Fruit fly (Drosophila melanogaster) whole organism, embryonic: ENCODE results near the gene CG43163.
A peak's percentile ranks its signal among the peaks of the same experiment; 100 is the strongest.

Source experiments
- BtbVII ChIP-seq: fragments of 200-800 bp; sonication (Bioruptor generic); optimal IDR thresholded peaks from 3 replicates; lab custom pipeline; 2017; ENCODE audit warnings: missing biosample characterization, mild to moderate bottlenecking, missing genetic modification characterization
- CG10321 ChIP-seq: fragments of 200-800 bp; sonication (Bioruptor generic); IDR thresholded peaks from 2 replicates; pipeline ENCODE4 v1.3.6; 2022; ENCODE audit warnings: missing biosample characterization, missing genetic modification characterization
- CG10565 ChIP-seq: fragments of 200-800 bp; sonication (Bioruptor generic); optimal IDR thresholded peaks from 3 replicates; lab custom pipeline; 2016; ENCODE audit warnings: missing biosample characterization, mild to moderate bottlenecking, missing genetic modification characterization
- CG1233 ChIP-seq: fragments of 200-800 bp; sonication (Bioruptor generic); optimal IDR thresholded peaks from 4 replicates; lab custom pipeline; 2018; ENCODE audit warnings: missing biosample characterization, mild to moderate bottlenecking, missing genetic modification characterization
- CG17361 ChIP-seq: fragments of 200-800 bp; sonication (Bioruptor generic); IDR thresholded peaks from 3 replicates; pipeline ENCODE4 v1.3.6; 2022; ENCODE audit warnings: missing biosample characterization, missing genetic modification characterization
- CG1832 ChIP-seq: fragments of 200-800 bp; sonication (Bioruptor generic); optimal IDR thresholded peaks from 2 replicates; lab custom pipeline; 2017; ENCODE audit warnings: missing biosample characterization, mild to moderate bottlenecking, missing genetic modification characterization, inconsistent platforms
- CG2129 ChIP-seq: fragments of 200-800 bp; sonication (Bioruptor generic); IDR thresholded peaks from 2 replicates; pipeline ENCODE4 v1.3.6; 2022; ENCODE audit warnings: missing biosample characterization, missing genetic modification characterization; ENCODE audit not compliant: partially characterized antibody
- CG2678 ChIP-seq: fragments of 200-800 bp; sonication (Bioruptor generic); optimal IDR thresholded peaks from 3 replicates; lab custom pipeline; 2019; ENCODE audit warnings: missing biosample characterization, mild to moderate bottlenecking, missing genetic modification characterization, moderate library complexity
- CG2712 ChIP-seq: fragments of 200-800 bp; optimal IDR thresholded peaks from 3 replicates; lab custom pipeline; 2019; ENCODE audit warnings: missing biosample characterization, mild to moderate bottlenecking, missing genetic modification characterization, moderate library complexity
- CG30020 ChIP-seq: fragments of 200-800 bp; optimal IDR thresholded peaks from 2 replicates; lab custom pipeline; 2019; ENCODE audit warnings: missing biosample characterization, mild to moderate bottlenecking, missing genetic modification characterization, moderate library complexity
- CG3281 ChIP-seq: fragments of 200-800 bp; sonication (Bioruptor generic); optimal IDR thresholded peaks from 3 replicates; lab custom pipeline; 2017; ENCODE audit warnings: missing biosample characterization, mild to moderate bottlenecking, missing genetic modification characterization
- CG34224 ChIP-seq: fragments of 200-800 bp; sonication (Bioruptor generic); IDR thresholded peaks from 3 replicates; pipeline ENCODE4 v1.3.6; 2022; ENCODE audit warnings: missing biosample characterization, missing genetic modification characterization; ENCODE audit not compliant: partially characterized antibody
- CG34422 ChIP-seq: fragments of 200-800 bp; sonication (Bioruptor generic); IDR thresholded peaks from 3 replicates; pipeline ENCODE4 v1.3.6; 2022; ENCODE audit warnings: missing biosample characterization, missing genetic modification characterization
- CG4328 ChIP-seq: fragments of 200-800 bp; sonication (Bioruptor generic); optimal IDR thresholded peaks from 3 replicates; lab custom pipeline; 2017; ENCODE audit warnings: missing biosample characterization, missing genetic modification reagents, missing genetic modification characterization
- CG5953 ChIP-seq: fragments of 200-800 bp; sonication (Bioruptor generic); IDR thresholded peaks from 2 replicates; pipeline ENCODE4 v1.3.6; 2022; ENCODE audit warnings: missing biosample characterization, missing genetic modification characterization
- CG7786 ChIP-seq: fragments of 200-800 bp; sonication (Bioruptor generic); optimal IDR thresholded peaks from 2 replicates; lab custom pipeline; 2016; ENCODE audit warnings: missing biosample characterization, missing genetic modification characterization
- CG7963 ChIP-seq: fragments of 200-800 bp; sonication (Bioruptor generic); IDR thresholded peaks from 3 replicates; pipeline ENCODE4 v1.3.6; 2022; ENCODE audit warnings: missing biosample characterization, missing genetic modification characterization; ENCODE audit not compliant: partially characterized antibody
- CG8089 ChIP-seq: fragments of 200-800 bp; sonication (Bioruptor generic); optimal IDR thresholded peaks from 3 replicates; lab custom pipeline; 2016; ENCODE audit warnings: missing biosample characterization, missing genetic modification characterization
- CG8359 ChIP-seq: fragments of 200-800 bp; sonication (Bioruptor generic); optimal IDR thresholded peaks from 2 replicates; lab custom pipeline; 2017; ENCODE audit warnings: missing biosample characterization, mild to moderate bottlenecking, missing genetic modification characterization, borderline replicate concordance
- CG8924 ChIP-seq: fragments of 200-800 bp; optimal IDR thresholded peaks from 3 replicates; lab custom pipeline; 2019; ENCODE audit warnings: missing biosample characterization, mild to moderate bottlenecking, missing genetic modification characterization, moderate library complexity
- CG8944 ChIP-seq: fragments of 200-800 bp; sonication (Bioruptor generic); optimal IDR thresholded peaks from 3 replicates; lab custom pipeline; 2016; ENCODE audit warnings: missing biosample characterization, missing genetic modification characterization
- CG9797 ChIP-seq: fragments of 200-800 bp; sonication (Bioruptor generic); optimal IDR thresholded peaks from 3 replicates; lab custom pipeline; 2018; ENCODE audit warnings: missing biosample characterization, mild to moderate bottlenecking, missing genetic modification characterization
- Camta ChIP-seq: fragments of 200-800 bp; sonication (Bioruptor generic); optimal IDR thresholded peaks from 2 replicates; lab custom pipeline; 2016; ENCODE audit warnings: missing biosample characterization, missing genetic modification characterization
- Doc3 ChIP-seq: fragments of 200-800 bp; sonication (Bioruptor generic); IDR thresholded peaks from 3 replicates; pipeline ENCODE4 v1.3.6; 2022; ENCODE audit warnings: missing biosample characterization, missing genetic modification characterization; ENCODE audit not compliant: partially characterized antibody
- HLH54F ChIP-seq: fragments of 200-800 bp; sonication (Bioruptor generic); optimal IDR thresholded peaks from 3 replicates; lab custom pipeline; 2016; ENCODE audit warnings: missing biosample characterization, missing genetic modification characterization
- Hr51 ChIP-seq, 2 experiments: fragments of 200-800 bp; sonication (Bioruptor generic); optimal IDR thresholded peaks; 2 replicates in 1 of 2; 3 replicates in 1 of 2; lab custom pipeline; 2016 to 2018; ENCODE audit warnings: missing biosample characterization in 2 of 2, missing genetic modification characterization in 2 of 2, mild to moderate bottlenecking in 1 of 2, moderate library complexity in 1 of 2
- Rfx ChIP-seq: fragments of 200-800 bp; sonication (Bioruptor generic); IDR thresholded peaks from 2 replicates; pipeline ENCODE4 v1.3.6; 2022; ENCODE audit warnings: missing biosample characterization, missing genetic modification characterization
- Stat92E ChIP-seq, 3 experiments: fragments of >200 bp in 2 of 3; fragments of 200-800 bp in 1 of 3; sonication (Bioruptor generic) in 1 of 3; optimal IDR thresholded peaks; 2 replicates each; lab custom pipeline; 2017 to 2019; ENCODE audit warnings: missing biosample characterization in 3 of 3, missing genetic modification characterization in 3 of 3, mild to moderate bottlenecking in 1 of 3, moderate library complexity in 1 of 3
- YL-1 ChIP-seq: fragments of 200-800 bp; sonication (Bioruptor generic); optimal IDR thresholded peaks from 3 replicates; lab custom pipeline; 2017; ENCODE audit warnings: missing biosample characterization, mild to moderate bottlenecking, missing genetic modification characterization
- ap ChIP-seq: fragments of 200-800 bp; sonication (Bioruptor generic); IDR thresholded peaks from 2 replicates; pipeline ENCODE4 v1.3.6; 2022; ENCODE audit warnings: missing biosample characterization, missing genetic modification characterization
- br ChIP-seq: fragments of >200 bp; optimal IDR thresholded peaks from 2 replicates; lab custom pipeline; 2017
- bsh ChIP-seq, 2 experiments: fragments of 200-800 bp; sonication (Bioruptor generic); optimal IDR thresholded peaks; 2 replicates each; lab custom pipeline; 2017 to 2018; ENCODE audit warnings: mild to moderate bottlenecking in 2 of 2, missing biosample characterization in 2 of 2, missing genetic modification characterization in 2 of 2, moderate library complexity in 1 of 2
- disco-r ChIP-seq: fragments of 200-800 bp; sonication (Bioruptor generic); optimal IDR thresholded peaks from 2 replicates; lab custom pipeline; 2016; ENCODE audit warnings: missing biosample characterization, missing genetic modification characterization
- gsb ChIP-seq: fragments of 200-800 bp; sonication (Bioruptor generic); IDR thresholded peaks from 2 replicates; pipeline ENCODE4 v1.3.6; 2022; ENCODE audit warnings: missing biosample characterization, missing genetic modification characterization
- hb ChIP-seq: fragments of 200-800 bp; sonication (Bioruptor generic); IDR thresholded peaks from 3 replicates; pipeline ENCODE4 v1.3.6; 2022; ENCODE audit warnings: missing biosample characterization, missing genetic modification characterization; ENCODE audit not compliant: partially characterized antibody
- ind ChIP-seq: fragments of 200-800 bp; sonication (Bioruptor generic); optimal IDR thresholded peaks from 3 replicates; lab custom pipeline; 2016; ENCODE audit warnings: missing biosample characterization, missing genetic modification characterization
- lab ChIP-seq: fragments of 200-800 bp; sonication (Bioruptor generic); optimal IDR thresholded peaks from 3 replicates; lab custom pipeline; 2017; ENCODE audit warnings: missing biosample characterization, missing genetic modification characterization, mild to moderate bottlenecking, moderate library complexity, missing genetic modification reagents
- mld ChIP-seq: fragments of 200-800 bp; sonication (Bioruptor generic); IDR thresholded peaks from 3 replicates; pipeline ENCODE4 v1.3.6; 2022; ENCODE audit warnings: missing biosample characterization, missing genetic modification characterization; ENCODE audit not compliant: partially characterized antibody
- nerfin-1 ChIP-seq: fragments of 200-800 bp; sonication (Bioruptor generic); optimal IDR thresholded peaks from 3 replicates; lab custom pipeline; 2019; ENCODE audit warnings: missing biosample characterization, mild to moderate bottlenecking, missing genetic modification characterization, moderate library complexity
- otp ChIP-seq: fragments of 200-800 bp; sonication (Bioruptor generic); IDR thresholded peaks from 3 replicates; pipeline ENCODE4, ENCODE4 v1.3.6; 2022; ENCODE audit warnings: missing biosample characterization, missing genetic modification characterization
- scrt ChIP-seq: fragments of 200-800 bp; sonication (Bioruptor generic); optimal IDR thresholded peaks from 2 replicates; lab custom pipeline; 2018; ENCODE audit warnings: missing biosample characterization, mild to moderate bottlenecking, missing genetic modification characterization, moderate library complexity
- sna ChIP-seq: fragments of 200-800 bp; sonication (Bioruptor generic); IDR thresholded peaks from 2 replicates; pipeline ENCODE4 v1.3.6; 2022; ENCODE audit warnings: missing biosample characterization, missing genetic modification characterization; ENCODE audit not compliant: partially characterized antibody
- tin ChIP-seq: fragments of 200-800 bp; sonication (Bioruptor generic); optimal IDR thresholded peaks from 3 replicates; lab custom pipeline; 2016; ENCODE audit warnings: missing biosample characterization, missing genetic modification characterization
- tna ChIP-seq: fragments of 200-800 bp; sonication (Bioruptor generic); IDR thresholded peaks from 2 replicates; pipeline ENCODE4 v1.3.6; 2022; ENCODE audit warnings: missing biosample characterization, missing genetic modification characterization; ENCODE audit not compliant: partially characterized antibody
- ttk ChIP-seq: fragments of 200-800 bp; sonication (Bioruptor generic); IDR thresholded peaks from 2 replicates; pipeline ENCODE4 v2.1.2; 2022; ENCODE audit warnings: missing biosample characterization, missing genetic modification characterization
- zen2 ChIP-seq: fragments of 200-800 bp; sonication (Bioruptor generic); IDR thresholded peaks from 3 replicates; pipeline ENCODE4 v1.3.6; 2022; ENCODE audit warnings: missing biosample characterization, missing genetic modification characterization; ENCODE audit not compliant: partially characterized antibody

Gene CG43163

DNA sequence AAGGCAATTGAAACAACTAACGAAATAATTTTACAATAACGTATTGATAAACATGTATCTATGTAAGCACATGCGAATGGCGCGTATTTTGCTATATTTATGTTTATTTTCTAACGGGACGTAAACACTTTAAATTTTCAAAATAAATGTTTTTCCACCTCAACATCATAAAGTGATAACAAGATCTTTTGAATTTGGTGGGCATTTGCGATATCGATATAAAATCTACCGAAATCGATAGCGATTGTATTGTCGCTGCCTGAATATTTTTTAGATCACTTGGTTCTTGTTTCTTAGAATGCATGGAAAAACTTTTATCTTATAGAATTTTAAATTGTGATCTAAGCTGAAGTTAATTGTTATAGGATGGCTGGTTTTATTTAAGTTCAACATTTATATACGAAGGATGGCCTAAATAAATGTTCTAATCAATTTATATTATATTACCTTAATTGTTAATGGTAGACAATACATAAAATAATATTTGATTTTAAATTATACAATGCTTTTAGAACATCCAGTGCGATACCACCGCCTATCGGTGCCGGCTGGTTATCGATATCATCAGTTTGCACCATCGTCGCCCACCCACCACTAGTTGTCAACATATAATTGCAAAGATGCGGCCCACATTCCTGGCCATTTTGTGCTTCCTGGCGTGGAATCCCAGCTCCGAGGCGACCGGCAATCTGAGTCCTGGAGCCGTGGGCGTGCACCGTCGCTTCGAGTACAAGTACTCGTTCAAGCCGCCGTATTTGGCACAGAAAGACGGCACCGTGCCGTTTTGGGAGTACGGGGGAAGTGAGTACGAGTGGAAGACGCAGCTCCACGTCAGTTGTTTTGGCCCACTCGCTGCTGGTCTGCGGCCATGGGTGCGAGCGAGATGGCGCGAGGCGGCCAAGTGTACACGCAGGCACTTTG lies 27.7 kb upstream of the CG43163 start, which contains the start of gene ergic53 (continued):
- no peak for TF ChIP-seq gsb (GFP tag; lab: Robert Waterston, UW)
- TF ChIP-seq Rfx (GFP tag; lab: Robert Waterston, UW): no peak
- TF ChIP-seq CG10565 (GFP tag; lab: Kevin White, UChicago): no peak
- TF ChIP-seq otp (GFP tag; lab: Robert Waterston, UW): no peak
- TF ChIP-seq YL-1 (GFP tag; lab: Kevin White, UChicago): peak; percentile 72
- TF ChIP-seq CG34224: peak; percentile 77
- no peak for TF ChIP-seq bsh (GFP tag; optimal IDR thresholded peaks at IDR 0.05; lab: Kevin White, UChicago)
- TF ChIP-seq CG34422: peak; percentile 94; the same call in 2 of the 3 replicates
- peak; percentile 64 for TF ChIP-seq CG1832
- TF ChIP-seq CG8359 (GFP tag; lab: Kevin White, UChicago): no peak
- TF ChIP-seq tna (GFP tag; lab: Robert Waterston, UW): peak; percentile 80
- TF ChIP-seq ind (GFP tag; lab: Kevin White, UChicago): no peak
- TF ChIP-seq scrt (GFP tag; lab: Kevin White, UChicago): peak; percentile 38
- TF ChIP-seq CG7786 (GFP tag; lab: Kevin White, UChicago): no peak
- peak; percentile 42 for TF ChIP-seq CG2129
- TF ChIP-seq HLH54F (GFP tag; lab: Kevin White, UChicago): no peak
- no peak for TF ChIP-seq CG8944 (GFP tag; lab: Kevin White, UChicago)
- TF ChIP-seq CG7963: peak; percentile 73; the same call in 2 of the 3 replicates
- peak; percentile 44 for TF ChIP-seq CG2712 (tag; lab: Kevin White, UChicago)
- no peak for TF ChIP-seq ap (GFP tag; lab: Robert Waterston, UW)
- peak; percentile 31 for TF ChIP-seq CG9797 (GFP tag; lab: Kevin White, UChicago)
- peak; percentile 59; the same call in 2 of the 3 replicates for TF ChIP-seq CG17361 (GFP tag; lab: Robert Waterston, UW)
- no peak for TF ChIP-seq tin
- peak; percentile 71 for TF ChIP-seq sna (GFP tag; lab: Robert Waterston, UW)
- peak; percentile 43 for TF ChIP-seq CG8924
- TF ChIP-seq CG8089 (GFP tag; lab: Kevin White, UChicago): no peak
- TF ChIP-seq zen2 (GFP tag; lab: Robert Waterston, UW): peak; percentile 60; the same call in 2 of the 3 replicates
- peak; percentile 53 for TF ChIP-seq nerfin-1
- no peak for TF ChIP-seq lab (GFP tag; lab: Kevin White, UChicago)
- no peak for TF ChIP-seq ttk (GFP tag; lab: Robert Waterston, UW)
- peak; percentile 65; the same call in 2 of the 3 replicates for TF ChIP-seq Doc3
- TF ChIP-seq Camta (GFP tag; lab: Kevin White, UChicago): no peak
- no peak for TF ChIP-seq Hr51 (GFP tag; optimal IDR thresholded peaks at IDR 0.05; lab: Kevin White, UChicago)
- peak in 1 of 3 experiments; percentile 52 for TF ChIP-seq Stat92E (GFP tag; optimal IDR thresholded peaks at IDR 0.05; lab: Kevin White, UChicago)
- TF ChIP-seq CG30020 (tag; lab: Kevin White, UChicago): peak; percentile 18
- no peak for TF ChIP-seq CG2678
- TF ChIP-seq CG4328 (GFP tag; lab: Kevin White, UChicago): no peak
- peak; percentile 78 for TF ChIP-seq hb (GFP tag; lab: Robert Waterston, UW)
- no peak for TF ChIP-seq br (lab: Kevin White, UChicago)
- TF ChIP-seq BtbVII (GFP tag; lab: Kevin White, UChicago): no peak
- TF ChIP-seq CG5953 (GFP tag; lab: Robert Waterston, UW): no peak
- peak; percentile 32; the same call in 2 of the 3 replicates for TF ChIP-seq mld (GFP tag; lab: Robert Waterston, UW)
- TF ChIP-seq disco-r (GFP tag; lab: Kevin White, UChicago): peak; percentile 41
- TF ChIP-seq CG3281 (GFP tag; lab: Kevin White, UChicago): peak; percentile 19
- peak; percentile 28; the same call in 1 of the 2 replicates for TF ChIP-seq CG10321 (GFP tag; lab: Robert Waterston, UW)
- TF ChIP-seq CG1233: no peak
